Worm (Caenorhabditis elegans) whole organism, L1 larva: ENCODE data around the gene C17G10.13.

Source experiments
- Y116A8C.19 ChIP-seq: sonication (generic microtip); optimal IDR thresholded peaks from 2 replicates; lab custom pipeline; 2016; ENCODE audit warnings: missing compliant biosample characterization, missing genetic modification characterization, borderline replicate concordance
- aha-1 ChIP-seq: fragments of 150-350 bp; optimal IDR thresholded peaks from 2 replicates; lab custom pipeline; 2014; ENCODE audit warnings: missing biosample characterization, missing genetic modification characterization
- alr-1 ChIP-seq: fragments of 200-800 bp; sonication (Bioruptor generic); optimal IDR thresholded peaks from 2 replicates; lab custom pipeline; 2018; ENCODE audit warnings: borderline replicate concordance, mild to moderate bottlenecking, missing genetic modification characterization, missing compliant biosample characterization
- blmp-1 ChIP-seq: fragments of 150-350 bp; optimal IDR thresholded peaks from 2 replicates; lab custom pipeline; 2014; ENCODE audit warnings: missing biosample characterization, missing genetic modification characterization
- ceh-82 ChIP-seq, 3 experiments: fragments of 150-350 bp in 1 of 3; sonication (generic microtip) in 2 of 3; optimal IDR thresholded peaks; 2 replicates each; lab custom pipeline; 2014 to 2017; ENCODE audit warnings: missing biosample characterization in 3 of 3, missing genetic modification characterization in 3 of 3
- ceh-88 ChIP-seq: fragments of 200-800 bp; sonication (Bioruptor generic); IDR thresholded peaks from 2 replicates; pipeline ENCODE4 v1.3.6; 2022; ENCODE audit warnings: missing genetic modification characterization, missing compliant biosample characterization
- dpl-1 ChIP-seq, 3 experiments: fragments of 150-350 bp in 2 of 3; sonication (generic microtip) in 1 of 3; optimal IDR thresholded peaks; 2 replicates each; lab custom pipeline; 2014 to 2017; ENCODE audit warnings: missing biosample characterization in 3 of 3, missing genetic modification characterization in 3 of 3, missing genetic modification reagents in 3 of 3
- dsc-1 ChIP-seq: sonication (generic microtip); optimal IDR thresholded peaks from 2 replicates; lab custom pipeline; 2016; ENCODE audit warnings: mild to moderate bottlenecking, missing genetic modification characterization, missing compliant biosample characterization
- efl-1 ChIP-seq, 4 experiments: fragments of 150-350 bp; optimal IDR thresholded peaks in 3 of 4; peaks in 1 of 4; 1 replicate in 1 of 4; 2 replicates in 3 of 4; lab custom pipeline; 2014; ENCODE audit warnings: missing biosample characterization in 2 of 4, missing genetic modification characterization in 2 of 4, missing genetic modification reagents in 2 of 4
- egl-27 ChIP-seq, 2 experiments: fragments of 150-350 bp in 1 of 2; sonication (generic microtip); optimal IDR thresholded peaks; 3 replicates each; lab custom pipeline; 2017 to 2018; ENCODE audit warnings: missing biosample characterization in 2 of 2, missing genetic modification characterization in 2 of 2, missing genetic modification reagents in 2 of 2
- elt-2 ChIP-seq: sonication (generic microtip); optimal IDR thresholded peaks from 2 replicates; lab custom pipeline; 2016; ENCODE audit warnings: missing genetic modification characterization, mild to moderate bottlenecking, inconsistent platforms, missing compliant biosample characterization, missing genetic modification reagents
- elt-3 ChIP-seq, 6 experiments: fragments of 150-350 bp in 1 of 6; sonication (generic microtip); optimal IDR thresholded peaks; 2 replicates each; lab custom pipeline; 2017 to 2018; ENCODE audit warnings: missing biosample characterization in 6 of 6, missing genetic modification characterization in 6 of 6, inconsistent platforms in 1 of 6
- fkh-10 ChIP-seq: sonication (generic microtip); optimal IDR thresholded peaks from 2 replicates; lab custom pipeline; 2017; ENCODE audit warnings: missing biosample characterization, missing genetic modification reagents, missing genetic modification characterization
- fkh-4 ChIP-seq: sonication (generic microtip); optimal IDR thresholded peaks from 2 replicates; lab custom pipeline; 2016; ENCODE audit warnings: missing compliant biosample characterization, missing genetic modification characterization, borderline replicate concordance
- grh-1 ChIP-seq: fragments of 200-800 bp; sonication (Bioruptor generic); IDR thresholded peaks from 2 replicates; pipeline ENCODE4 v1.3.6; 2022; ENCODE audit warnings: missing genetic modification reagents, missing genetic modification characterization, missing compliant biosample characterization
- hlh-17 ChIP-seq: fragments of 200-800 bp; sonication (Bioruptor generic); optimal IDR thresholded peaks from 2 replicates; lab custom pipeline; 2018; ENCODE audit warnings: missing genetic modification characterization, mild to moderate bottlenecking, missing compliant biosample characterization, moderate library complexity, borderline replicate concordance
- lin-14 ChIP-seq: fragments of 200-800 bp; sonication (Bioruptor generic); optimal IDR thresholded peaks from 2 replicates; lab custom pipeline; 2018; ENCODE audit warnings: mild to moderate bottlenecking, missing genetic modification characterization, moderate library complexity, missing compliant biosample characterization
- lin-35 ChIP-seq, 2 experiments: fragments of 150-350 bp; optimal IDR thresholded peaks; 2 replicates each; lab custom pipeline; 2014; ENCODE audit warnings: missing biosample characterization in 2 of 2, missing genetic modification characterization in 2 of 2, missing genetic modification reagents in 2 of 2
- lsy-2 ChIP-seq, 2 experiments: fragments of 150-350 bp; optimal IDR thresholded peaks; 2 replicates each; lab custom pipeline; 2014; ENCODE audit warnings: missing biosample characterization in 2 of 2, missing genetic modification characterization in 2 of 2
- mab-9 ChIP-seq: fragments of 200-800 bp; sonication (Bioruptor generic); IDR thresholded peaks from 2 replicates; pipeline ENCODE4 v1.3.6; 2022; ENCODE audit warnings: missing genetic modification reagents, missing genetic modification characterization, missing compliant biosample characterization
- mdl-1 ChIP-seq, 2 experiments: fragments of 150-350 bp; optimal IDR thresholded peaks; 2 replicates each; lab custom pipeline; 2014 to 2017; ENCODE audit warnings: missing biosample characterization in 2 of 2, missing genetic modification characterization in 2 of 2, inconsistent platforms in 1 of 2
- mef-2 ChIP-seq: fragments of 150-350 bp; optimal IDR thresholded peaks from 2 replicates; lab custom pipeline; 2014; ENCODE audit warnings: missing biosample characterization, missing genetic modification characterization
- mep-1 ChIP-seq: fragments of 150-350 bp; optimal IDR thresholded peaks from 2 replicates; lab custom pipeline; 2014; ENCODE audit warnings: missing biosample characterization, missing genetic modification characterization
- nhr-77 ChIP-seq: fragments of 150-350 bp; optimal IDR thresholded peaks from 2 replicates; lab custom pipeline; 2014; ENCODE audit warnings: missing biosample characterization, missing genetic modification characterization
- nhr-85 ChIP-seq: sonication (generic microtip); peaks from one replicate; lab custom pipeline; 2016; ENCODE audit warnings: missing genetic modification characterization, inconsistent platforms, missing compliant biosample characterization
- pag-3 ChIP-seq: sonication (generic microtip); optimal IDR thresholded peaks from 2 replicates; lab custom pipeline; 2017; ENCODE audit warnings: missing genetic modification characterization, mild to moderate bottlenecking, missing compliant biosample characterization, antibody characterized with exemption, borderline replicate concordance; ENCODE audit not compliant: insufficient read depth
- pax-3 ChIP-seq: fragments of 200-800 bp; sonication (Bioruptor generic); optimal IDR thresholded peaks from 2 replicates; lab custom pipeline; 2018; ENCODE audit warnings: mild to moderate bottlenecking, missing genetic modification characterization, moderate library complexity, missing compliant biosample characterization
- pqm-1 ChIP-seq: sonication (generic microtip); optimal IDR thresholded peaks from 3 replicates; lab custom pipeline; 2017; ENCODE audit warnings: missing biosample characterization, missing genetic modification characterization
- sox-4 ChIP-seq: sonication (generic microtip); optimal IDR thresholded peaks from 2 replicates; lab custom pipeline; 2016; ENCODE audit warnings: missing genetic modification characterization, missing compliant biosample characterization
- tbx-2 ChIP-seq: sonication (generic microtip); optimal IDR thresholded peaks from 2 replicates; lab custom pipeline; 2016; ENCODE audit warnings: missing genetic modification characterization, missing compliant biosample characterization
- tlp-1 ChIP-seq: fragments of 150-350 bp; optimal IDR thresholded peaks from 2 replicates; lab custom pipeline; 2014; ENCODE audit warnings: missing biosample characterization, missing genetic modification characterization
- unc-130 ChIP-seq: fragments of 150-350 bp; optimal IDR thresholded peaks from 2 replicates; lab custom pipeline; 2017; ENCODE audit warnings: missing biosample characterization, missing genetic modification characterization, inconsistent platforms
- unc-62 ChIP-seq: fragments of 150-350 bp; optimal IDR thresholded peaks from 2 replicates; lab custom pipeline; 2014; ENCODE audit warnings: missing biosample characterization, missing genetic modification reagents, missing genetic modification characterization
- unc-86 ChIP-seq: sonication (generic microtip); optimal IDR thresholded peaks from 2 replicates; lab custom pipeline; 2016; ENCODE audit warnings: missing genetic modification characterization, missing compliant biosample characterization
- vab-15 ChIP-seq: sonication (generic microtip); optimal IDR thresholded peaks from 2 replicates; lab custom pipeline; 2017; ENCODE audit warnings: missing genotype, mild to moderate bottlenecking, missing genetic modification characterization, missing compliant biosample characterization
- ztf-11 ChIP-seq, 2 experiments: sonication (generic microtip); optimal IDR thresholded peaks; 2 replicates each; lab custom pipeline; 2016 to 2017; ENCODE audit warnings: missing genetic modification characterization in 2 of 2, missing biosample characterization in 1 of 2, missing compliant biosample characterization in 1 of 2

C17G10.13 gene

ce11 chrII:5589690-5590089, at the start of gene C17G10.13:
TSS of gene C17G10.13 (minus strand) at chrII:5589790.
- no peak for TF ChIP-seq grh-1
- TF ChIP-seq tbx-2 (tag; lab: Kevin White, UChicago), result no peak
- no peak for TF ChIP-seq nhr-85 (tag; lab: Kevin White, UChicago)
- TF ChIP-seq blmp-1 (tag; lab: Kevin White, UChicago), result no peak
- TF ChIP-seq hlh-17 (GFP tag; lab: Kevin White, UChicago), result no peak
- TF ChIP-seq mdl-1 (tag; optimal IDR thresholded peaks at IDR 0.05; lab: Kevin White, UChicago), result no peak
- TF ChIP-seq alr-1 (tag; lab: Kevin White, UChicago), result no peak
- TF ChIP-seq mep-1, result no peak
- TF ChIP-seq mab-9 (GFP tag; lab: Robert Waterston, UW), result no peak
- TF ChIP-seq pax-3 (tag; lab: Kevin White, UChicago), result no peak
- no peak for TF ChIP-seq ceh-82 (tag; optimal IDR thresholded peaks at IDR 0.05; lab: Kevin White, UChicago)
- no peak for TF ChIP-seq ztf-11 (tag; optimal IDR thresholded peaks at IDR 0.05; lab: Kevin White, UChicago)
- TF ChIP-seq unc-62 (GFP tag; lab: Kevin White, UChicago), result no peak
- no peak for TF ChIP-seq egl-27 (tag; optimal IDR thresholded peaks at IDR 0.05; lab: Kevin White, UChicago)
- no peak for TF ChIP-seq pqm-1 (tag; lab: Kevin White, UChicago)
- TF ChIP-seq pag-3, result no peak
- TF ChIP-seq mef-2 (tag; lab: Kevin White, UChicago), result no peak
- no peak for TF ChIP-seq tlp-1
- TF ChIP-seq, all 84 proteins: peak for 0

ce11 chrII:5638059-5638458, 48.5 kb upstream of the C17G10.13 start, which contains the start of gene F59E12.3:
TSS of gene F59E12.3 (plus strand) at chrII:5638359.
- TF ChIP-seq fkh-10 (GFP tag; lab: Kevin White, UChicago), result no peak
- TF ChIP-seq nhr-85 (tag; lab: Kevin White, UChicago), result peak; percentile 42
- no peak for TF ChIP-seq unc-86 (tag; lab: Kevin White, UChicago)

ce11 chrII:5636826-5637225, 47.2 kb upstream of the C17G10.13 start, which contains the start of gene F59E12.8:
TSS of gene F59E12.8 (minus strand) at chrII:5636926.
- TF ChIP-seq elt-2 (tag; lab: Kevin White, UChicago), result no peak
- TF ChIP-seq lin-35 (GFP tag; optimal IDR thresholded peaks at IDR 0.05; lab: Kevin White, UChicago), result no peak

ce11 chrII:5633453-5633852, 43.9 kb upstream of the C17G10.13 start:
- TF ChIP-seq lin-35 (GFP tag; optimal IDR thresholded peaks at IDR 0.05; lab: Kevin White, UChicago), result peak in 1 of 2 experiments; percentile 5
- TF ChIP-seq dpl-1 (GFP tag; optimal IDR thresholded peaks at IDR 0.05; lab: Kevin White, UChicago), result peak in 1 of 3 experiments; percentile 30
- no peak for TF ChIP-seq efl-1 (optimal IDR thresholded peaks at IDR 0.05; lab: Kevin White, UChicago)
- peak in 1 of 2 experiments; percentile 54 for TF ChIP-seq efl-1 (GFP tag; optimal IDR thresholded peaks at IDR 0.05 in 1 of 2; lab: Kevin White, UChicago)
- no peak for TF ChIP-seq dsc-1
- TF ChIP-seq nhr-77 (tag; lab: Kevin White, UChicago), result no peak
- no peak for TF ChIP-seq elt-3 (tag; optimal IDR thresholded peaks at IDR 0.05; lab: Kevin White, UChicago)
- TF ChIP-seq tlp-1, result no peak
- no peak for TF ChIP-seq aha-1
- TF ChIP-seq lin-14 (GFP tag; lab: Kevin White, UChicago), result no peak
- TF ChIP-seq vab-15 (tag; lab: Kevin White, UChicago), result no peak
- TF ChIP-seq lsy-2 (tag; optimal IDR thresholded peaks at IDR 0.05; lab: Kevin White, UChicago), result peak in 1 of 2 experiments; percentile 52
- TF ChIP-seq Y116A8C.19 (tag; lab: Kevin White, UChicago), result no peak
- peak; percentile 12 for TF ChIP-seq blmp-1 (tag; lab: Kevin White, UChicago)
- no peak for TF ChIP-seq ztf-11 (tag; optimal IDR thresholded peaks at IDR 0.05; lab: Kevin White, UChicago)
- no peak for TF ChIP-seq unc-130 (tag; lab: Kevin White, UChicago)
- no peak for TF ChIP-seq sox-4 (tag; lab: Kevin White, UChicago)
- no peak for TF ChIP-seq ceh-88 (GFP tag; lab: Robert Waterston, UW)
- no peak for TF ChIP-seq fkh-4
